Fruit fly (Drosophila melanogaster) whole organism, wandering third instar larva: ENCODE data around the gene Sox21b.

Source experiments
- Abd-B ChIP-seq: fragments of >200 bp; optimal IDR thresholded peaks from 2 replicates; lab custom pipeline; 2017; ENCODE audit warnings: missing biosample characterization, missing genetic modification characterization
- CG9705 ChIP-seq: fragments of 200-800 bp; sonication (Bioruptor generic); optimal IDR thresholded peaks from 2 replicates; lab custom pipeline; 2018; ENCODE audit warnings: missing biosample characterization, mild to moderate bottlenecking, missing genetic modification characterization
- CrebA ChIP-seq: fragments of 200-800 bp; sonication (Bioruptor generic); optimal IDR thresholded peaks from 2 replicates; lab custom pipeline; 2016; ENCODE audit warnings: missing biosample characterization, mild to moderate bottlenecking, missing genetic modification characterization, borderline replicate concordance
- Dfd ChIP-seq: fragments of >200 bp; optimal IDR thresholded peaks from 2 replicates; lab custom pipeline; 2017; ENCODE audit warnings: missing biosample characterization, missing genetic modification characterization
- Dif ChIP-seq: fragments of 200-275, 200-300 bp; sonication (Bioruptor generic); optimal IDR thresholded peaks from 2 replicates; lab custom pipeline; 2018; ENCODE audit warnings: missing biosample characterization, missing genetic modification characterization; ENCODE audit not compliant: partially characterized antibody
- GATAd ChIP-seq: sonication (Bioruptor generic); optimal IDR thresholded peaks from 2 replicates; lab custom pipeline; 2016; ENCODE audit warnings: missing biosample characterization, missing genetic modification characterization
- HLH106 ChIP-seq: fragments of 200-800 bp; optimal IDR thresholded peaks from 3 replicates; lab custom pipeline; 2019; ENCODE audit warnings: missing biosample characterization, mild to moderate bottlenecking, missing genetic modification characterization, moderate library complexity
- Hnf4 ChIP-seq: fragments of 200-800 bp; sonication (Bioruptor generic); optimal IDR thresholded peaks from 2 replicates; lab custom pipeline; 2016; ENCODE audit warnings: missing biosample characterization, mild to moderate bottlenecking, missing genetic modification characterization
- Hr83 ChIP-seq: fragments of 200-300 bp; sonication (Bioruptor generic); optimal IDR thresholded peaks from 2 replicates; lab custom pipeline; 2016; ENCODE audit warnings: missing biosample characterization, mild to moderate bottlenecking, missing genetic modification characterization, moderate library complexity; ENCODE audit not compliant: poor library complexity, severe bottlenecking
- Jra ChIP-seq: sonication (Bioruptor generic); optimal IDR thresholded peaks from 2 replicates; lab custom pipeline; 2016; ENCODE audit warnings: missing biosample characterization, missing genetic modification characterization
- Mio ChIP-seq: sonication (Bioruptor generic); optimal IDR thresholded peaks from 2 replicates; lab custom pipeline; 2016; ENCODE audit warnings: missing biosample characterization, missing genetic modification characterization
- Myc ChIP-seq: fragments of >200 bp; optimal IDR thresholded peaks from 2 replicates; lab custom pipeline; 2017
- N ChIP-seq: fragments of >200 bp; optimal IDR thresholded peaks from 2 replicates; lab custom pipeline; 2018; ENCODE audit warnings: missing biosample characterization, missing external identifiers, missing genetic modification characterization
- OdsH ChIP-seq: fragments of 200-800 bp; sonication (Bioruptor generic); optimal IDR thresholded peaks from 2 replicates; lab custom pipeline; 2016; ENCODE audit warnings: missing biosample characterization, mild to moderate bottlenecking, missing genetic modification characterization
- Rel ChIP-seq, 2 experiments: fragments of 200-800 bp; sonication (Bioruptor generic) in 1 of 2; optimal IDR thresholded peaks; 2 replicates in 1 of 2; 3 replicates in 1 of 2; lab custom pipeline; 2016 to 2019; ENCODE audit warnings: mild to moderate bottlenecking in 2 of 2, missing biosample characterization in 2 of 2, missing genetic modification characterization in 2 of 2, moderate library complexity in 1 of 2
- Sp1 ChIP-seq: fragments of 200-800 bp; sonication (Bioruptor generic); optimal IDR thresholded peaks from 3 replicates; lab custom pipeline; 2019; ENCODE audit warnings: missing biosample characterization, mild to moderate bottlenecking, missing genetic modification characterization, moderate library complexity
- Vsx2 ChIP-seq: fragments of 200-300, 225-300 bp; sonication (Bioruptor generic); optimal IDR thresholded peaks from 2 replicates; lab custom pipeline; 2018; ENCODE audit warnings: missing biosample characterization, missing genetic modification characterization; ENCODE audit not compliant: partially characterized antibody
- dl ChIP-seq, 2 experiments: fragments of 175-275, 200-275 bp in 1 of 2; fragments of 200-275 bp in 1 of 2; sonication (Bioruptor generic); optimal IDR thresholded peaks; lab custom pipeline; 2018; ENCODE audit warnings: mild to moderate bottlenecking in 2 of 2, missing biosample characterization in 2 of 2, missing genetic modification characterization in 2 of 2, moderate library complexity in 2 of 2; ENCODE audit not compliant: partially characterized antibody in 2 of 2, insufficient read depth in 1 of 2
- dsf ChIP-seq: sonication (Bioruptor generic); optimal IDR thresholded peaks from 2 replicates; lab custom pipeline; 2016; ENCODE audit warnings: missing biosample characterization, missing genetic modification characterization, borderline replicate concordance
- ey ChIP-seq: fragments of 200-800 bp; sonication (Bioruptor generic); optimal IDR thresholded peaks from 2 replicates; lab custom pipeline; 2016; ENCODE audit warnings: missing biosample characterization, missing genetic modification characterization
- foxo ChIP-seq, 2 experiments: fragments of 200-800 bp; sonication (Bioruptor generic); optimal IDR thresholded peaks; 2 replicates in 1 of 2; 3 replicates in 1 of 2; lab custom pipeline; 2016 to 2017; ENCODE audit warnings: missing biosample characterization in 2 of 2, missing genetic modification characterization in 2 of 2
- h ChIP-seq: fragments of 200-800 bp; sonication (Bioruptor generic); optimal IDR thresholded peaks from 3 replicates; lab custom pipeline; 2016; ENCODE audit warnings: missing biosample characterization, mild to moderate bottlenecking, missing genetic modification characterization
- jim ChIP-seq: fragments of 175-275, 200-325 bp; sonication (Bioruptor generic); optimal IDR thresholded peaks from 2 replicates; lab custom pipeline; 2016; ENCODE audit warnings: missing biosample characterization, mild to moderate bottlenecking, missing genetic modification characterization
- lola ChIP-seq: fragments of >200 bp; optimal IDR thresholded peaks from 2 replicates; lab custom pipeline; 2017; ENCODE audit warnings: missing biosample characterization, missing genetic modification characterization
- pan ChIP-seq: fragments of >200 bp; optimal IDR thresholded peaks from 2 replicates; lab custom pipeline; 2017
- psq ChIP-seq: fragments of 200-800 bp; sonication (Bioruptor generic); optimal IDR thresholded peaks from 3 replicates; lab custom pipeline; 2017; ENCODE audit warnings: missing biosample characterization, mild to moderate bottlenecking, missing genetic modification characterization, moderate library complexity
- rgr ChIP-seq: fragments of 200-800 bp; sonication (Bioruptor generic); optimal IDR thresholded peaks from 3 replicates; lab custom pipeline; 2016; ENCODE audit warnings: missing biosample characterization, mild to moderate bottlenecking, missing genetic modification characterization
- sage ChIP-seq: fragments of 200-800 bp; sonication (Bioruptor generic); optimal IDR thresholded peaks from 2 replicates; lab custom pipeline; 2016; ENCODE audit warnings: missing biosample characterization, mild to moderate bottlenecking, missing genetic modification characterization
- sv ChIP-seq: fragments of 200-800 bp; sonication (Bioruptor generic); optimal IDR thresholded peaks from 3 replicates; lab custom pipeline; 2016; ENCODE audit warnings: missing biosample characterization, missing genetic modification characterization
- tai ChIP-seq: sonication (Bioruptor generic); optimal IDR thresholded peaks from 2 replicates; lab custom pipeline; 2016; ENCODE audit warnings: missing biosample characterization, missing genetic modification characterization
- usp ChIP-seq: fragments of >200 bp; optimal IDR thresholded peaks from 2 replicates; lab custom pipeline; 2017; ENCODE audit warnings: missing biosample characterization, missing genetic modification characterization
- woc ChIP-seq: sonication (Bioruptor generic); optimal IDR thresholded peaks from 2 replicates; lab custom pipeline; 2016; ENCODE audit warnings: missing biosample characterization, mild to moderate bottlenecking, missing genetic modification characterization

The Sox21b gene

DNA sequence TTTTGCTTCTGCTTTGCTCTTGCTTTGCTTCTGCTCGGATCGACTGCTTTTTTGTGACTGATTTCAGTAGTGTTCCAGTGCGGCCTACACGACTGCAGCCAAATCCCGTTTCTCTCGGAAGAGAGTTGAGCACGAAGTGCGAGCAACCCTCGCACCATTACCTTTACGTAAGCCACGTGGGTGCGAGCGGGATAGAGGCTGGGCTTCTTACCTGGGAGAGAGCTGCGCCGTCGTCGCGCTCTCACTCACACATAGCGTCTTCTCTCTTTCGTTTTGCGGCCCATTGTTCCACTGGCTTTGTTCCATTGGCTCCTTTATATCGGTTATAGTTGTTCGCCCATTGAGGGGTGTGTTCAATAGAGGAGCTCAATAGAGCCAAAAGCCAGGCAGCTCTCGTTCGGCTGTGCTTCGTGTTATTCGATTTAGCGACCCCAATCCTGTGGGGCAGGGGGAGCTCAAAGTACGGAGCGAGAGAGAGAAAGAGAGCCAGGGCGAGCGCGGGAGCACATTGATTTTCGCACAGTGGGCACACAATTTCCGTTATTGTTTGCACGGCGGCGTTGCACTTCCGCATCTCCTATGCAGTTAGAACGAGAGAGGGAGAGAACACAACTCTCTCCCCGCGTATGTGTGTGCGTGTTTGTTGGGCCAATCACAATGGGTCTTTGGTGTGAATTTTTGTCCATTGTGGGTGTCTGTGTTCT, 46.5 kb upstream of the Sox21b start:
- TF ChIP-seq GATAd (GFP tag; lab: Kevin White, UChicago) (no peak), tai (GFP tag; lab: Kevin White, UChicago) (no peak), Abd-B (GFP tag; lab: Kevin White, UChicago) (no peak), sv (no peak), ey (GFP tag; lab: Kevin White, UChicago) (no peak), dl (GFP tag; optimal IDR thresholded peaks at IDR 0.05; lab: Kevin White, UChicago; ENCODE audit: insufficient read depth in 1 of 2, partially characterized antibody in 2 of 2) (peak; percentile 35 to 51), psq (GFP tag; lab: Kevin White, UChicago) (peak; percentile 22), Vsx2 (peak; percentile 35), OdsH (GFP tag; lab: Kevin White, UChicago) (no peak), Sp1 (GFP tag; lab: Kevin White, UChicago) (no peak), h (no peak), Hnf4 (GFP tag; lab: Kevin White, UChicago) (no peak), jim (GFP tag; lab: Kevin White, UChicago) (no peak), Dif (GFP tag; lab: Kevin White, UChicago) (peak; percentile 65)

DNA sequence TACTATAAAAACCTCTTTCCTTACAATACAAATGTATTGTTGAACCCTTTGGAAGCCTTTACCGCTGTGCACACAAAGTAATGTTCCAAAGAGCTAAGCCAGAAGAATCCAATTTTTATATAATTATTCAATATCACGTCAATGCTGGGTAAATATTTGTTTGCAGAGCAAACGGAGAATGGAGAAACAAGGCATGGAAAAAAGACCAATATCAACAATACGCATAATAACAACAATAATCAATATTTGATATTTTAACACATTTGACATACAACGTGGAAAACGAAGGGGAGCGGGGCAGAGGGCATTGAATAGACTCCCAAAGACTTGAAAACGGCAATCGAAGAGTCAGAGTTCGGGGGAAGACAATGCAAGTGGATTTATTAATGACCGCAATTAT, 43.1 kb upstream of the Sox21b start:
- no peak for TF ChIP-seq HLH106 (tag; lab: Kevin White, UChicago)
- TF ChIP-seq sage (GFP tag; lab: Kevin White, UChicago) = no peak
- TF ChIP-seq Hr83 = no peak
- TF ChIP-seq Rel (GFP tag; optimal IDR thresholded peaks at IDR 0.05; lab: Kevin White, UChicago) = no peak
- no peak for TF ChIP-seq Rel (tag; optimal IDR thresholded peaks at IDR 0.05; lab: Kevin White, UChicago)
- TF ChIP-seq Abd-B (GFP tag; lab: Kevin White, UChicago) = no peak
- no peak for TF ChIP-seq Mio (GFP tag; lab: Kevin White, UChicago)
- TF ChIP-seq rgr (GFP tag; lab: Kevin White, UChicago) = no peak
- no peak for TF ChIP-seq N
- no peak for TF ChIP-seq GATAd (GFP tag; lab: Kevin White, UChicago)
- no peak for TF ChIP-seq CrebA (GFP tag; lab: Kevin White, UChicago)
- no peak for TF ChIP-seq CG9705 (GFP tag; lab: Kevin White, UChicago)
- no peak for TF ChIP-seq jim (GFP tag; lab: Kevin White, UChicago)
- TF ChIP-seq woc (GFP tag; lab: Kevin White, UChicago) = no peak
- TF ChIP-seq tai (GFP tag; lab: Kevin White, UChicago) = no peak
- TF ChIP-seq lola (GFP tag; lab: Kevin White, UChicago) = no peak
- TF ChIP-seq Vsx2 = no peak

DNA sequence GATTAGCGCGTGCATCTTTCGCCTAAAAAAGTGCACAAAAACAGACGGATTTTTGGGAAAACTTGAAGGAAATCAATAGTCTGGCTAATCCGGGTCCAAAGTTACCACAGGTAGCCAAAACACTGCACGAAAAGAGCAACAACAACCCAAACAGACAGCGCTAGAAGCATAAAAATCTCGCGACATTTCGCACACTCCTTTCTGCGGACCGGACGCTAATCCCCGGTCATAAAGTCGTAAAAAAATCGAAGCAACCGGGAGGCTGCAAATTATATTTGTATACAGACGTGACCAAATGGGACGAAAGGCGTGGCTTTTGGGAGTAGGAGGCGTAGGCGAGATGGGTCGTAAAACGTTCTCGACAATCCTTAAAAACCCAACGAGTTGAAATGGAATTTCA, 42.2 kb upstream of the Sox21b start:
- TF ChIP-seq Myc (lab: Kevin White, UChicago) (no peak), tai (GFP tag; lab: Kevin White, UChicago) (no peak), pan (lab: Kevin White, UChicago) (no peak), Hnf4 (GFP tag; lab: Kevin White, UChicago) (no peak), CrebA (GFP tag; lab: Kevin White, UChicago) (no peak), Dfd (GFP tag; lab: Kevin White, UChicago) (no peak), rgr (GFP tag; lab: Kevin White, UChicago) (no peak), CG9705 (GFP tag; lab: Kevin White, UChicago) (no peak)
- TF ChIP-seq, all 38 proteins: peak for 0

DNA sequence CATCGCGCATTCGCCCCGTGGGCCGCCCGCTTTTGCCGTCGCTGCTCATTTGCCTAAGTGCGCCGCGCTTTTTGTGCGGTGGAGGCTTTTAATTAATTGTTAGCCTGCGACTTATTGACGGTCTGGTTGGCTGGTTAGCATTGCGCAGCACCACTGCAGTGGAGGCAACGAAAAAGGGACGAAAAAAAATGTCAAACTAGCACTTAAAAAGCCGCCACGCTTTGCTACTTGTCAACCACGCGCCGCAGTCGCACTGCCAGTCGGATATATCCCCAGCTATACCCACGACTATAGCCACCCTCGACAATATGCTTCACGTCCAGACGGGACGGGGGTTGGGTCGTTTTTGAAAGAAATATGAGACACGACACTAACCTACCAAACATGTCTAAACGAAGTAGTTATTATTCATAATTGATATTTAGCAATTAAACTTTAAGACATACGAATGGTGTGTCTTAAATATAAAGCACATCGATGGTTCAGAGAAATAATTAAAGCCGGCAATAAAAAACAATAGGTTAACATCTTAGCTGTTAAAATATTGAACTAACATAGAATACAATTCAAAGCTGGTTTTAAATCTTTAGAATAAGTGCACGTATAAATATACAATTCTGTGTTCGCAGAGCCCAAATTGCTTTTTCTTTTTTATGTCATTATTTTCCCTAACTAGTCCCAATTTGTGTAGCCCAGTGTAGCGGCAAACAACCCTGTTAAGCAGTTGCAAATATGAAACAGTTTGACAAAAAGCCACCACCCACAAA, 41.2 kb upstream of the Sox21b start:
- TF ChIP-seq HLH106 (tag; lab: Kevin White, UChicago) (peak; percentile 7), OdsH (GFP tag; lab: Kevin White, UChicago) (no peak), dsf (GFP tag; lab: Kevin White, UChicago) (no peak), Sp1 (GFP tag; lab: Kevin White, UChicago) (peak; percentile 26), usp (GFP tag; lab: Kevin White, UChicago) (no peak), CrebA (GFP tag; lab: Kevin White, UChicago) (no peak), Jra (GFP tag; lab: Kevin White, UChicago) (no peak), foxo (GFP tag; optimal IDR thresholded peaks at IDR 0.05; lab: Kevin White, UChicago) (peak in 1 of 2 experiments; percentile 14)
